Fruit fly (Drosophila melanogaster) whole organism, pupa: ENCODE measurements around the gene COX7A.

Source experiments
- CG10348 ChIP-seq: fragments of 200-800 bp; sonication (Bioruptor generic); IDR thresholded peaks from 2 replicates; pipeline ENCODE4 v1.3.6; 2022; ENCODE audit warnings: missing biosample characterization, missing genetic modification characterization
- CG12605 ChIP-seq: fragments of 200-800 bp; sonication (Bioruptor generic); IDR thresholded peaks from 2 replicates; pipeline ENCODE4 v1.3.6; 2022; ENCODE audit warnings: missing biosample characterization, missing genetic modification characterization
- CG4496 ChIP-seq: fragments of 200-800 bp; sonication (Bioruptor generic); IDR thresholded peaks from 3 replicates; pipeline ENCODE4 v1.3.6; 2022; ENCODE audit warnings: missing biosample characterization, missing genetic modification characterization

DNA sequence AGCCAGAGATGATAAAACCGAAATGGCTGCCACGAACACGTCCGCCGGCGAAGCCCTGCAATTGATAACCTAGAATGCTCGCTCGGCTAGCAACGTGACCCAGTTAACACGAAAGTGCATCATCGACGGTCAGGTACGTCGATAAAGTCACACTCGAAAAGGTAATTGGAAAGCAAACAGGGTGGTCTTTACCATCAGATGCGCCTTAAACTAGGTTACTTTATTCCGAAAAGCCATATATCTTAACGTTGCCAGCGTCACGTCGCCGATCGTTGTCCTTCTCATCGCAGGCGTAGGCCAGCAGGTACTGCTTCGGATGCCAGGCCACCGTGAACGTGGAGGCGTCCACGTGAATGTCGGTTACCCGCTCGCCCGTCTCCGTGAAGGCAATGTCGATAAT, 33.6 kb downstream of the COX7A start:
- no peak for TF ChIP-seq CG10348 (GFP tag; lab: Robert Waterston, UW)
- TF ChIP-seq CG4496 (GFP tag; lab: Robert Waterston, UW) = no peak
- TF ChIP-seq CG12605 (GFP tag; lab: Robert Waterston, UW) = no peak
